Fruit fly (Drosophila melanogaster) whole organism, prepupa: Measurements from ENCODE around the gene net.

ENCODE experiments used
- Blimp-1 ChIP-seq: fragments of 200-800 bp; sonication (Bioruptor generic); optimal IDR thresholded peaks from 3 replicates; lab custom pipeline; 2017; ENCODE audit warnings: missing biosample characterization, missing genetic modification characterization, mild to moderate bottlenecking, moderate library complexity, missing genetic modification reagents
- CG15336 ChIP-seq: fragments of 200-800 bp; sonication (Bioruptor generic); IDR thresholded peaks from 2 replicates; pipeline ENCODE4 v1.3.6; 2022; ENCODE audit warnings: missing biosample characterization, missing genetic modification characterization
- CG1621 ChIP-seq: fragments of 200-800 bp; sonication (Bioruptor generic); optimal IDR thresholded peaks from 3 replicates; lab custom pipeline; 2018; ENCODE audit warnings: missing biosample characterization, mild to moderate bottlenecking, missing genetic modification characterization
- CG6792 ChIP-seq: fragments of 200-800 bp; sonication (Bioruptor generic); optimal IDR thresholded peaks from 3 replicates; lab custom pipeline; 2016; ENCODE audit warnings: missing biosample characterization, missing genetic modification characterization
- CG8119 ChIP-seq: fragments of 200-800 bp; sonication (Bioruptor generic); IDR thresholded peaks from 3 replicates; pipeline ENCODE4 v1.3.6; 2022; ENCODE audit warnings: missing biosample characterization, missing genetic modification characterization
- CG8319 ChIP-seq: fragments of 200-800 bp; sonication (Bioruptor generic); optimal IDR thresholded peaks from 3 replicates; lab custom pipeline; 2016; ENCODE audit warnings: missing biosample characterization, missing genetic modification characterization
- Hr38 ChIP-seq: sonication (Bioruptor generic); optimal IDR thresholded peaks from 2 replicates; lab custom pipeline; 2016; ENCODE audit warnings: missing biosample characterization, missing genetic modification characterization
- Sox14 ChIP-seq: fragments of 200-800 bp; sonication (Bioruptor generic); optimal IDR thresholded peaks from 3 replicates; lab custom pipeline; 2016; ENCODE audit warnings: missing biosample characterization, missing genetic modification characterization
- esn ChIP-seq: fragments of 200-800 bp; sonication (Bioruptor generic); optimal IDR thresholded peaks from 2 replicates; lab custom pipeline; 2016; ENCODE audit warnings: missing biosample characterization, mild to moderate bottlenecking, missing genetic modification characterization, moderate library complexity
- fd85E ChIP-seq: fragments of 200-800 bp; sonication (Bioruptor generic); optimal IDR thresholded peaks from 3 replicates; lab custom pipeline; 2016; ENCODE audit warnings: missing biosample characterization, missing genetic modification characterization
- svp ChIP-seq: fragments of 200-800 bp; sonication (Bioruptor generic); peaks from one replicate; lab custom pipeline; 2016; ENCODE audit warnings: missing biosample characterization, missing genetic modification characterization

DNA sequence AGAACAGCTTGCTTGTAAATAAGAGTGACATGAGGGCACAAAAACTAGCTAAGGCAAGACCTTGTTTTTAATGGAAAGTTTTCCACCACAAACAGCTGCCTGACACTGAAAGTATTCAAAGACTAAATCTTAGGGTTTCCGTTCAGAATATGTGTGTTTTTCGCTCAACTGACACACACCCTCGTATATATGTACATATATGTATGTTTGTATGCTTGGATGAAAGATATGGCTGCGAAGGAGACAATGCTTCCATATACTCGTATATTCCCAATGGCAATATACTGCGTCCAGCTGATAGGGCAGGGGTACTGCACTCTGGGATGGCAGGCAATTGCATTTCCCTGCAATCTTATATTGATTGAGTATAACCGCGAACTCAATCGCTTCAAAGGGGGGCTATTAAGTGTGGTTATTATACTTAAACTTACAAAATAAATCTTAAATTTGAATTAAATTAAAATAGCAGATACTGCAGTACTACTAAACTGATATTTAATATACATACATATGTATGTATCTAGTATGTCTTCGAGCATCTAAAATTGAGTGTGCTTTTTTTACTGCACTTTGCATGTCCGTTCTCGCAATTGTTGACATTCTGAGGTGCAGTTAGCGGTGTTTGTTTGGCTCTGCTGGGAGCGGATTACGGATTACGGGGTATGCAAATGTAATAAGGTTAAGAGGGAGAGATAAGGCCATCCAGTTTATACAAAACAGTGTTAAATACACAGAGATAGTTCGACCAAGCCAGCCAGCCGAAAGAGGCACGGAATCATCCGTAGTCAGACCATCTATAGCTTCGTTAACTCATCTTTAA, 47.6 kb upstream of the net start:
- TF ChIP-seq esn (GFP tag; lab: Kevin White, UChicago) (no peak), CG8319 (no peak), CG15336 (no peak), svp (GFP tag; lab: Kevin White, UChicago) (peak; percentile 90), Sox14 (GFP tag; lab: Kevin White, UChicago) (no peak), Hr38 (GFP tag; lab: Kevin White, UChicago) (no peak), CG1621 (tag; lab: Kevin White, UChicago) (no peak), CG6792 (GFP tag; lab: Kevin White, UChicago) (peak; percentile 16), Blimp-1 (no peak), CG8119 (GFP tag; lab: Robert Waterston, UW) (no peak), fd85E (GFP tag; lab: Kevin White, UChicago) (no peak)
